Worm (Caenorhabditis elegans) whole organism, L4 larva: ENCODE data around the gene C35A5.4.
"Not testable (repeated sequence)": the region's sequence is repeated elsewhere in the genome, so short reads cannot be mapped to it uniquely, and the experiment has no call there.

Experiments used
- Y75B8A.6 ChIP-seq: fragments of 200-800 bp; sonication (Bioruptor generic); IDR thresholded peaks from 2 replicates; pipeline ENCODE4 v1.3.6; 2022; ENCODE audit warnings: missing genetic modification reagents, missing genetic modification characterization, missing compliant biosample characterization
- duxl-1 ChIP-seq: sonication (generic microtip); optimal IDR thresholded peaks from 2 replicates; lab custom pipeline; 2016; ENCODE audit warnings: mild to moderate bottlenecking, missing genetic modification characterization, moderate library complexity, missing compliant biosample characterization; ENCODE audit not compliant: poor library complexity
- hlh-11 ChIP-seq: fragments of 200-800 bp; sonication (Bioruptor generic); optimal IDR thresholded peaks from 2 replicates; lab custom pipeline; 2018; ENCODE audit warnings: mild to moderate bottlenecking, missing genetic modification characterization, missing compliant biosample characterization
- lin-13 ChIP-seq: fragments of 150-350 bp; optimal IDR thresholded peaks from 2 replicates; lab custom pipeline; 2014; ENCODE audit warnings: missing biosample characterization, missing genetic modification reagents, missing genetic modification characterization
- mdl-1 ChIP-seq, 2 experiments: fragments of 150-350 bp in 1 of 2; sonication (generic microtip) in 1 of 2; optimal IDR thresholded peaks; 2 replicates each; lab custom pipeline; 2014 to 2017; ENCODE audit warnings: missing biosample characterization in 2 of 2, missing genetic modification characterization in 2 of 2
- nhr-237 ChIP-seq: sonication (generic microtip); optimal IDR thresholded peaks from 2 replicates; lab custom pipeline; 2017; ENCODE audit warnings: missing biosample characterization, missing genetic modification characterization
- nhr-77 ChIP-seq: fragments of 150-350 bp; optimal IDR thresholded peaks from 2 replicates; lab custom pipeline; 2014; ENCODE audit warnings: missing biosample characterization, missing genetic modification characterization
- skn-1 ChIP-seq: fragments of 150-350 bp; optimal IDR thresholded peaks from 2 replicates; lab custom pipeline; 2014; ENCODE audit warnings: missing biosample characterization, missing genetic modification characterization

DNA sequence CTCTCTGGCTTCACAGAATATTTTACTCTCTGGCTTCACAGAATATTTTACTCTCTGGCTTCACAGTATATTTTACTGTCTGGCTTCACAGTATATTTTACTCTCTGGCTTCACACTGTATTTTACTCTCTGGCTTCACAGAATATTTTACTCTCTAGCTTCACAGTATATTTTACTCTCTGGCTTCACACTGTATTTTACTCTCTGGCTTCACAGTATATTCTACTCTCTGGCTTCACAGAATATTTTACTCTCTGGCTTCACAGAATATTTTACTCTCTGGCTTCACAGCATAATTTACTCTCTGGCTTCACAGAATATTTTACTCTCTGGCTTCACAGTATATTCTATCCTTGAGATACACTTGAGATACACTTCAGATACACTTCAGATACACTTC lies 46.5 kb upstream of the C35A5.4 start:
- TF ChIP-seq skn-1; nhr-77 (tag; lab: Kevin White, UChicago); Y75B8A.6 (GFP tag; lab: Robert Waterston, UW); nhr-237; duxl-1; hlh-11 (tag; lab: Kevin White, UChicago); mdl-1 (tag; optimal IDR thresholded peaks at IDR 0.05; lab: Kevin White, UChicago); lin-13 (GFP tag; lab: Kevin White, UChicago): not testable (repeated sequence)
